Worm (Caenorhabditis elegans) whole organism, L2 larva: ENCODE data around the gene rpia-1.

Experiments used
- lin-39 ChIP-seq: fragments of 150-350 bp; optimal IDR thresholded peaks from 2 replicates; lab custom pipeline; 2014; ENCODE audit warnings: missing biosample characterization, missing genetic modification reagents, missing genetic modification characterization
- nhr-11 ChIP-seq: fragments of 150-350 bp; optimal IDR thresholded peaks from 2 replicates; lab custom pipeline; 2014; ENCODE audit warnings: missing biosample characterization, missing genetic modification characterization
- ztf-4 ChIP-seq: fragments of 150-350 bp; optimal IDR thresholded peaks from 2 replicates; lab custom pipeline; 2014; ENCODE audit warnings: missing biosample characterization, missing genetic modification characterization

DNA sequence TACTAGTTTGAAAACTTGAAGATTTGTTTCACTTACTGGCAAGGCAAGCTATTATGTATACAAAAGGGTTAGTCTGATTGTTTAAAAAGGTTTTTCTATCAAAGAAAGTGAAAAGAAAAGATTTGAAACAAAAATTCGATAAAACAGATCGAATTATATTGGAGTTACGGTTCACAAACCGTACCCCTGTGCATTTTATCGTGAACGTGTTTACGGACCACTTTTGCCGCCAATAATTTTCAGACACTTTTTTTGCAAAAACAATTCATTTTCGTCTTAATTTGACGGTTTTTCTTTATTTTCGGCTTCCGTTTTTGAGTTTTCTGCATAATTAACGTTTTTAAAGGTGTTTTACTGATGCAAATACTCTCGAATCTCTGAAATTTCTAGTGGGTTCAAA lies 42.3 kb downstream of the rpia-1 start:
- TF ChIP-seq nhr-11 (tag; lab: Kevin White, UChicago) (no peak), lin-39 (tag; lab: Kevin White, UChicago) (no peak), ztf-4 (tag; lab: Kevin White, UChicago) (no peak)
